Worm (Caenorhabditis elegans): Measurements from ENCODE around the gene pfd-2.

- TF ChIP-seq snpc-4 (GFP tag; optimal IDR thresholded peaks at IDR 0.05) (no peak), snpc-4 (tag; optimal IDR thresholded peaks at IDR 0.05) (no peak), hlh-12 (tag; optimal IDR thresholded peaks at IDR 0.05) (no peak), gei-17 (GFP tag; optimal IDR thresholded peaks at IDR 0.05) (no peak), Y95B8A.8 (GFP tag; IDR thresholded peaks at IDR 0.05) (no peak)
Measured at ce11 chrII:4294801-4295200, 31.7 kb upstream of the pfd-2 start, which contains the start of gene rml-4.
